Worm (Caenorhabditis elegans): ENCODE data around the gene R160.10.

R160.10 gene

DNA sequence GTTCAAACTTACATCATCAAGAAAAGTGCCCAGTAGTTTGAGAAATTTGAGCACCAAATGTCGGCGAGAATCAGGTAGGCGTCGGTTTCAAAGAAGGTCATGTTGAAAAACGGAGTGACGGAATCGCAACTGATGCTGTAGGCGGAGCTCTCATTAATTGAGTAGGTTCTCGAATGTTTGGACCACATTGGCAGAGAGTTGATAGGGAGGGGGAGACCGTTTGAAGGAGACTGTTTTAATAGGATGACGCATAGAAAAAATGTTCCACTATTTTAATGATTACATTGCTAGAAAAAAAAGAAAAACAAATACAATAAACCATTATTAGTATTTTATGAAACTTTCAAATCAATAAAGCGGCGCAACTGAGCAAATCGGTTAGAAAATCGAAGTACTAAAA is 4.1 kb downstream of the R160.10 start, which contains the start of gene F14H12.17:
F14H12.17 (minus strand) TSS at position 101 of the 400 bp plus-strand sequence.
- TF ChIP-seq nhr-23 (tag; optimal IDR thresholded peaks at IDR 0.05) (no peak), ceh-16 (tag; optimal IDR thresholded peaks at IDR 0.05) (no peak), unc-62 (GFP tag; optimal IDR thresholded peaks at IDR 0.05) (no peak), elt-3 (tag; optimal IDR thresholded peaks at IDR 0.05) (no peak), ztf-11 (tag; optimal IDR thresholded peaks at IDR 0.05) (no peak), zag-1 (tag; optimal IDR thresholded peaks at IDR 0.05) (no peak), nhr-77 (tag; optimal IDR thresholded peaks at IDR 0.05) (no peak), lsy-12 (tag; optimal IDR thresholded peaks at IDR 0.05) (no peak), tbx-2 (tag; optimal IDR thresholded peaks at IDR 0.05) (no peak), ceh-9 (tag; optimal IDR thresholded peaks at IDR 0.05) (no peak), lin-39 (tag; optimal IDR thresholded peaks at IDR 0.05) (no peak), nhr-43 (tag; optimal IDR thresholded peaks at IDR 0.05; ENCODE audit: poor library complexity, severe bottlenecking) (no peak), nhr-25 (tag; optimal IDR thresholded peaks at IDR 0.05) (no peak), nhr-12 (tag; optimal IDR thresholded peaks at IDR 0.05) (no peak), mdl-1 (tag; optimal IDR thresholded peaks at IDR 0.05) (no peak), ZK546.5 (tag; optimal IDR thresholded peaks at IDR 0.05) (no peak), lin-15B (tag; optimal IDR thresholded peaks at IDR 0.05) (no peak), fkh-10 (GFP tag; optimal IDR thresholded peaks at IDR 0.05) (no peak)

DNA sequence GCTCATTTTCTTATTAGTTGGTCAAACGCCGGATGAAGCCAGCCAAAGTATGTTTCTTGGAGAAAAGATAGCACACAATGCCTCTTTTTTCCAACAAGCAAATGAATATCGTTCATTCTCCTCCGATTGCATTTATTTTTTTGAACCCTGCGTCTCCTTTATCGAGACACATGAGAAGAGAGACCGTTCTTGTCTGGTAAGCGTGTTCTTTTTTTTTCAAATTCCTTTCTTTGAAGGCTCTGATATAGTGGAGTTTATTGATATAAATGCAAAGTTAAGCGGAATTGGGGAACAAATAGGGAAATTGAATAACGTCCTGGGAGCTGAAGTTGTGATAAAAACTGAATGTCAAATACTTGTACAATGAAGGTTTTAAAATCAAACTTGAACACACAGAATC is 4.8 kb downstream of the R160.10 start, which contains the start of gene F14H12.7:
F14H12.7 (minus strand) TSS at position 101 of the 400 bp plus-strand sequence.
- TF ChIP-seq nhr-43 (tag; optimal IDR thresholded peaks at IDR 0.05; ENCODE audit: poor library complexity, severe bottlenecking): no peak
- no peak for TF ChIP-seq ztf-11 (tag; optimal IDR thresholded peaks at IDR 0.05)
- no peak for TF ChIP-seq nhr-12 (tag; optimal IDR thresholded peaks at IDR 0.05)
- TF ChIP-seq mdl-1 (tag; optimal IDR thresholded peaks at IDR 0.05): no peak
- TF ChIP-seq jun-1 (tag; optimal IDR thresholded peaks at IDR 0.05): no peak
- no peak for TF ChIP-seq elt-3 (tag; optimal IDR thresholded peaks at IDR 0.05)

DNA sequence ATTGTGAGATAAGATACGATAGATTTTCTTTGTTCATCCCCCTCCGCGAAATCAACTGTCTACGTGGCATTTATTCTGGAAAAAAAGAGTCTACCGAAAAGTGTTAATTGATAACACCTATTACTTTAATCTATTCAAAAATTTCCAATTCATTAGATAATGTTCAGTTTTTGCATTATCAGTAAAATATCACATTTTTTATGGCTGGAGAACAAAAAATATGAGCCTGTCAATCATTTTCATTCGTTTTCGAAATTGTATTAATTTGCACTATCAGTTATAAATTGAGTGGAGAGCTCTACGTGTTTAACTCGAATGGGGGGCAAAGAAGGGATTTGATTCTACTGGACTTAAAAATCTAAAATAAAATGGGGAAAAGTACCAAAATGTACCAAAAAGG is 8.3 kb downstream of the R160.10 start:
- TF ChIP-seq nhr-11 (tag; optimal IDR thresholded peaks at IDR 0.05): no peak
- peak; percentile 61 for TF ChIP-seq elt-2 (tag; optimal IDR thresholded peaks at IDR 0.05)
- TF ChIP-seq pha-4 (tag; optimal IDR thresholded peaks at IDR 0.05): no peak

DNA sequence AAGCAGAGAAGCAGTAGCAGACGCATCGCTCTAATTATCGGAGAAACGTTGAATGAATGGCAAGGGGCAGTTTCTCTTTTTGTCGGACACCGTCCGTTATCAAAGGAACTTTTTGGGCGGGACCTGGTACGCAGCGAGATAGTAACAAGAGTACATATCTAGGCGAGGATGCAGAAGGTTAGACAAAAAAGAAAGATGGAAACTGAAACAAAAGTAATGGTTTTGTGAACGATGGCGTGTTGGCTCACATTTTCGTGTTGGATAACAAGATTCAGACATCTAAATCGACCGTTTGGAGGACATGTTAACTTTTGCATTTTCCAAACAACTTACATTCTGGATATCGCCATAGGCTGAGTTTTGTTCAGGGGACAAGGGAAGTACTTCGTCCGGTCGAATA is 9.8 kb downstream of the R160.10 start, which contains the start of gene F14H12.6:
F14H12.6 (minus strand) TSS at position 101 of the 400 bp plus-strand sequence.
- no peak for TF ChIP-seq ceh-28 (tag; optimal IDR thresholded peaks at IDR 0.05)
- TF ChIP-seq zag-1 (tag; optimal IDR thresholded peaks at IDR 0.05): no peak
- TF ChIP-seq ama-1 (optimal IDR thresholded peaks at IDR 0.05): no peak
- TF ChIP-seq nhr-76 (tag; optimal IDR thresholded peaks at IDR 0.05): no peak
- no peak for TF ChIP-seq nhr-28 (tag; optimal IDR thresholded peaks at IDR 0.05)
- TF ChIP-seq fos-1 (tag; optimal IDR thresholded peaks at IDR 0.05): no peak
- TF ChIP-seq fkh-10 (GFP tag; optimal IDR thresholded peaks at IDR 0.05): no peak

DNA sequence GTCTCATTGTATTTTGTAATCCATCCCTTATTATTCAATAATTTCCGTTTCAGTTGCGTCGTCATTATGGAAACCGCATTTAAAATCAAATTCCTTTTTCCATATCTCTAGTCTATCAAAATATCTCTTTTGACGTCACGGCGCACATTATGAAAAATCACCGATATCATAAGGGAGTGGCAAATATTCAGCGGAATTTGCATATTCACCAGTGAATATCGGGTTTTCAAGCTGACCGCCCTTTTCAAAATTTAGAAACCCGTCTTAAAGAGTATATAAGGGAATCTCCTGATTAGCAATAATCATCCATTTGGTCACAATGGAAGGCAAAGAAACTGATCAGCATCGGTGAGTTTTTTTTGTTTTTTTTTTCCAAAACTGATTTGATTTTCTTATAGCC is 14.0 kb downstream of the R160.10 start, which contains the start of gene col-165:
col-165 (plus strand) TSS at position 301 of the 400 bp plus-strand sequence.
- TF ChIP-seq nhr-25 (tag; optimal IDR thresholded peaks at IDR 0.05): no peak
- TF ChIP-seq unc-62 (GFP tag; optimal IDR thresholded peaks at IDR 0.05): no peak
- no peak for TF ChIP-seq tbx-2 (tag; optimal IDR thresholded peaks at IDR 0.05)
- TF ChIP-seq nhr-43 (tag; optimal IDR thresholded peaks at IDR 0.05; ENCODE audit: poor library complexity, severe bottlenecking): no peak
- TF ChIP-seq nfya-1 (tag; optimal IDR thresholded peaks at IDR 0.05; ENCODE audit: insufficient read depth): no peak
- no peak for TF ChIP-seq fkh-10 (GFP tag; optimal IDR thresholded peaks at IDR 0.05)
- TF ChIP-seq ztf-4 (tag; optimal IDR thresholded peaks at IDR 0.05): no peak
- TF ChIP-seq nhr-237 (tag; optimal IDR thresholded peaks at IDR 0.05): no peak
- TF ChIP-seq ztf-11 (tag; optimal IDR thresholded peaks at IDR 0.05): no peak
- no peak for TF ChIP-seq pqm-1 (tag; optimal IDR thresholded peaks at IDR 0.05)

DNA sequence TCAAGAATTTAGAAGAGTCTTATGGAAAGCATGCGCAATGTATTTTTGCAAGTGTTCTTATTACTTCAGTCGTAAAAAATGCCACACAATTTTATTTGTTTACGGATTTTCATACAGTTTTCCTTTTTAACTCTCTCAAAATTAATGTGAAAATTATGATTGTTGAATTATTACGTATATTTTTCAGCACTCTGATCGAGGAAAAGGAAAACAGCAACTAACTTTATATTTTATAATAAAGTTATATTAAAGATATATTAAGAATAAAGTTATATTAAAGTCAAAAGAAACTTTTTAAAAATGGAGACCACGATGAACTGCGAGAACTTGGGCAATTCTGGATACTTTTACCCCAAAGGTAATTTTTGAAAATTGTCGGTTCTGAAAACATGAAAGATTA is 17.1 kb downstream of the R160.10 start, which contains the start of gene F14H12.2:
F14H12.2 (plus strand) TSS at position 301 of the 400 bp plus-strand sequence.
- TF ChIP-seq ceh-9 (tag; optimal IDR thresholded peaks at IDR 0.05): no peak
- TF ChIP-seq elt-1 (tag; optimal IDR thresholded peaks at IDR 0.05): no peak
- no peak for TF ChIP-seq eor-1 (tag; optimal IDR thresholded peaks at IDR 0.05)
- TF ChIP-seq nhr-237 (tag; optimal IDR thresholded peaks at IDR 0.05): no peak
- no peak for TF ChIP-seq aly-2 (tag; optimal IDR thresholded peaks at IDR 0.05)
- TF ChIP-seq zag-1 (tag; optimal IDR thresholded peaks at IDR 0.05): no peak
- no peak for TF ChIP-seq pqm-1 (tag; optimal IDR thresholded peaks at IDR 0.05)
- no peak for TF ChIP-seq nhr-25 (tag; optimal IDR thresholded peaks at IDR 0.05)
- no peak for TF ChIP-seq fkh-2 (tag; optimal IDR thresholded peaks at IDR 0.05)
- no peak for TF ChIP-seq R02D3.7 (tag; optimal IDR thresholded peaks at IDR 0.05)
- no peak for TF ChIP-seq nhr-43 (tag; optimal IDR thresholded peaks at IDR 0.05; ENCODE audit: poor library complexity, severe bottlenecking)
- TF ChIP-seq unc-39 (tag; optimal IDR thresholded peaks at IDR 0.05): no peak
- TF ChIP-seq mml-1 (tag; optimal IDR thresholded peaks at IDR 0.05): no peak
- TF ChIP-seq pha-4 (tag; optimal IDR thresholded peaks at IDR 0.05): no peak
- TF ChIP-seq sea-2 (GFP tag; optimal IDR thresholded peaks at IDR 0.05): no peak
- no peak for TF ChIP-seq nhr-28 (tag; optimal IDR thresholded peaks at IDR 0.05)

All from whole organism, L3 larva.